Worm (Caenorhabditis elegans): Measurements from ENCODE around the gene apc-11.

The apc-11 gene

ce11 chrIII:4587177-4587576, 7.0 kb downstream of the apc-11 start, which contains the start of the genes F35G12.7 and smc-4 (continued):
- TF ChIP-seq ces-1 (GFP tag; optimal IDR thresholded peaks at IDR 0.05) (no peak), zip-4 (GFP tag; optimal IDR thresholded peaks at IDR 0.05) (no peak), skn-1 (tag; optimal IDR thresholded peaks at IDR 0.05) (no peak), lir-3 (tag; optimal IDR thresholded peaks at IDR 0.05; ENCODE audit: poor library complexity) (no peak), hpl-2 (GFP tag; optimal IDR thresholded peaks at IDR 0.05) (no peak), nhr-20 (tag; optimal IDR thresholded peaks at IDR 0.05) (peak; percentile 61), nhr-90 (tag; optimal IDR thresholded peaks at IDR 0.05; ENCODE audit: poor library complexity) (peak; percentile 38), nhr-12 (tag; optimal IDR thresholded peaks at IDR 0.05) (no peak), ztf-4 (tag; optimal IDR thresholded peaks at IDR 0.05) (peak; percentile 26), nhr-85 (tag) (peak; percentile 58), lin-14 (GFP tag; optimal IDR thresholded peaks at IDR 0.05) (no peak), Y116A8C.19 (tag; optimal IDR thresholded peaks at IDR 0.05; ENCODE audit: borderline replicate concordance) (no peak), jun-1 (tag; optimal IDR thresholded peaks at IDR 0.05) (no peak), blmp-1 (tag; optimal IDR thresholded peaks at IDR 0.05) (no peak), unc-98 (GFP tag; IDR thresholded peaks at IDR 0.05) (no peak), nhr-11 (tag; optimal IDR thresholded peaks at IDR 0.05) (no peak), lin-15B (tag; optimal IDR thresholded peaks at IDR 0.05) (peak; percentile 35), mep-1 (tag; optimal IDR thresholded peaks at IDR 0.05) (peak; percentile 79), ceh-63 (GFP tag; optimal IDR thresholded peaks at IDR 0.05) (no peak), pax-3 (tag; optimal IDR thresholded peaks at IDR 0.05) (no peak), snu-23 (GFP tag; optimal IDR thresholded peaks at IDR 0.05) (peak; percentile 77), fkh-8 (tag; optimal IDR thresholded peaks at IDR 0.05) (peak; percentile 26), pag-3 (tag; optimal IDR thresholded peaks at IDR 0.05; ENCODE audit: borderline replicate concordance, insufficient read depth) (no peak), F16B12.6 (tag; optimal IDR thresholded peaks at IDR 0.05) (peak; percentile 95), hlh-4 (tag; optimal IDR thresholded peaks at IDR 0.05) (no peak), zag-1 (tag; optimal IDR thresholded peaks at IDR 0.05) (no peak), nhr-77 (tag; optimal IDR thresholded peaks at IDR 0.05) (no peak), snpc-4 (tag; optimal IDR thresholded peaks at IDR 0.05) (peak; percentile 9), C04F5.9 (tag; optimal IDR thresholded peaks at IDR 0.05) (peak; percentile 48), nhr-19 (GFP tag; conservative IDR thresholded peaks at IDR 0.05) (peak; percentile 71), ets-5 (GFP tag; IDR thresholded peaks at IDR 0.05) (no peak), fkh-10 (GFP tag; optimal IDR thresholded peaks at IDR 0.05) (no peak), aha-1 (tag; optimal IDR thresholded peaks at IDR 0.05) (no peak), unc-130 (tag; optimal IDR thresholded peaks at IDR 0.05) (peak; percentile 71), unc-62 (GFP tag; optimal IDR thresholded peaks at IDR 0.05) (no peak), ztf-11 (tag; optimal IDR thresholded peaks at IDR 0.05) (peak in 1 of 2 experiments; percentile 17), lin-13 (GFP tag; optimal IDR thresholded peaks at IDR 0.05) (peak; percentile 4), dsc-1 (tag; optimal IDR thresholded peaks at IDR 0.05) (peak; percentile 64), elt-2 (tag; optimal IDR thresholded peaks at IDR 0.05) (no peak), swsn-7 (tag; optimal IDR thresholded peaks at IDR 0.05) (peak; percentile 64), ceh-8 (GFP tag; optimal IDR thresholded peaks at IDR 0.05) (peak; percentile 34), irx-1 (tag; optimal IDR thresholded peaks at IDR 0.05) (peak; percentile 46), vab-15 (tag; optimal IDR thresholded peaks at IDR 0.05) (peak; percentile 30), rnt-1 (tag; optimal IDR thresholded peaks at IDR 0.05) (peak; percentile 69), nhr-47 (tag; optimal IDR thresholded peaks at IDR 0.05) (peak; percentile 72), pqm-1 (tag; optimal IDR thresholded peaks at IDR 0.05) (no peak), ama-1 (optimal IDR thresholded peaks at IDR 0.05) (no peak)

Measured in whole organism, L1 larva.